Worm (Caenorhabditis elegans) whole organism, late embryonic: ENCODE data around the gene slc-25A32.

ENCODE experiments used
- F13H6.1 ChIP-seq: sonication (generic microtip); optimal IDR thresholded peaks from 2 replicates; lab custom pipeline; 2016; ENCODE audit warnings: missing genetic modification characterization, missing compliant biosample characterization
- Y22D7AL.16 ChIP-seq: sonication (generic microtip); optimal IDR thresholded peaks from 2 replicates; lab custom pipeline; 2016; ENCODE audit warnings: missing genetic modification characterization, missing compliant biosample characterization
- ceh-34 ChIP-seq: sonication (generic microtip); optimal IDR thresholded peaks from 2 replicates; lab custom pipeline; 2016; ENCODE audit warnings: mild to moderate bottlenecking, missing genetic modification characterization, missing compliant biosample characterization
- fkh-10 ChIP-seq: fragments of 150-350 bp; optimal IDR thresholded peaks from 2 replicates; lab custom pipeline; 2014; ENCODE audit warnings: missing biosample characterization, missing genetic modification reagents, missing genetic modification characterization
- fkh-6 ChIP-seq: sonication (generic microtip); optimal IDR thresholded peaks from 2 replicates; lab custom pipeline; 2016; ENCODE audit warnings: missing genetic modification characterization, missing compliant biosample characterization
- nhr-11 ChIP-seq: fragments of 150-350 bp; optimal IDR thresholded peaks from 2 replicates; lab custom pipeline; 2014; ENCODE audit warnings: missing biosample characterization, missing genetic modification characterization
- npax-4 ChIP-seq: sonication (generic microtip); optimal IDR thresholded peaks from 2 replicates; lab custom pipeline; 2016; ENCODE audit warnings: missing genetic modification characterization, missing compliant biosample characterization
- odd-2 ChIP-seq: sonication (generic microtip); optimal IDR thresholded peaks from 2 replicates; lab custom pipeline; 2017; ENCODE audit warnings: antibody characterized with exemption, mild to moderate bottlenecking, missing genetic modification characterization, missing compliant biosample characterization
- sox-2 ChIP-seq: fragments of 200-800 bp; sonication (Bioruptor generic); IDR thresholded peaks from 2 replicates; pipeline ENCODE4 v1.3.6; 2022; ENCODE audit warnings: missing genetic modification reagents, missing genetic modification characterization, missing compliant biosample characterization
- sox-4 ChIP-seq: sonication (generic microtip); optimal IDR thresholded peaks from 2 replicates; lab custom pipeline; 2017; ENCODE audit warnings: mild to moderate bottlenecking, missing genetic modification characterization, inconsistent platforms, missing compliant biosample characterization

DNA sequence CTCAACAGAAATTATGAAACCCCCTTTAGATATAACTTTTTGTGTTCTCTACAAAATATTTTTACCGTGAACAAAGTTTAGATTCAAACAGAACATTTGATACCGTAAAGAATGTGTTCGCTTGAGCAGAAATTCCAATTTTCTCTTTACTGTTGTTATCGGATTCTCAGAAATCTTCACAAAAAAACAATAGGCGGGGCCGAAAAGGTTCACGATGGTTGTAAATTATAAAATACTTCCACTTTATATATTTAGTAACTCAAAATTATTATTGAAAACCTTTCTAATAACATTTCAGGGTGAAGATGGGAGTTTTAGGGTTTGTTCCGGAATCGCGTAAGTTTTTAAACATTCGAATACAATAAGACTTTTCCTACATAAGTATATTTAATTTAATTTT is 37.9 kb upstream of the slc-25A32 start, which contains the start of gene nlp-5:
- TF ChIP-seq nhr-11 (tag; lab: Kevin White, UChicago) (no peak), npax-4 (tag; lab: Kevin White, UChicago) (no peak), fkh-6 (no peak), ceh-34 (no peak), sox-4 (no peak), Y22D7AL.16 (no peak), odd-2 (tag; lab: Kevin White, UChicago) (no peak), F13H6.1 (no peak), fkh-10 (GFP tag; lab: Kevin White, UChicago) (no peak), sox-2 (GFP tag; lab: Robert Waterston, UW) (no peak)
